Fruit fly (Drosophila melanogaster): ENCODE data around the gene Acp95EF.

The Acp95EF gene

dm6 chr3R:24259278-24260040 is 30.7 kb downstream of the Acp95EF start (continued):
- peak; percentile 94 for TF ChIP-seq slbo (GFP tag; IDR thresholded peaks at IDR 0.05)
- no peak for TF ChIP-seq CG14965 (GFP tag; optimal IDR thresholded peaks at IDR 0.05; ENCODE audit: borderline replicate concordance)
- TF ChIP-seq so (GFP tag; IDR thresholded peaks at IDR 0.05): peak; percentile 85; the same call in 2 of the 3 replicates
- TF ChIP-seq Nf-YA (GFP tag; IDR thresholded peaks at IDR 0.05): peak; percentile 73
- peak; percentile 49 for TF ChIP-seq HmgD (GFP tag; optimal IDR thresholded peaks at IDR 0.05)
- peak; percentile 84 for TF ChIP-seq CG11723 (GFP tag; optimal IDR thresholded peaks at IDR 0.05)
- peak; percentile 89 for TF ChIP-seq tap (tag; optimal IDR thresholded peaks at IDR 0.05)
- peak; percentile 68 for TF ChIP-seq p53 (GFP tag; optimal IDR thresholded peaks at IDR 0.05)
- TF ChIP-seq scrt (GFP tag; optimal IDR thresholded peaks at IDR 0.05): peak; percentile 88
- peak; percentile 95 for TF ChIP-seq Dip3 (GFP tag; optimal IDR thresholded peaks at IDR 0.05)
- peak; percentile 90 for TF ChIP-seq Xrp1 (GFP tag; IDR thresholded peaks at IDR 0.05)
- peak; percentile 81 for TF ChIP-seq CG3407 (GFP tag; optimal IDR thresholded peaks at IDR 0.05)
- peak; percentile 83 for TF ChIP-seq D (optimal IDR thresholded peaks at IDR 0.05)
- TF ChIP-seq D (GFP tag; optimal IDR thresholded peaks at IDR 0.05): peak; percentile 87
- TF ChIP-seq tna (GFP tag; IDR thresholded peaks at IDR 0.05; ENCODE audit: partially characterized antibody): no peak
- TF ChIP-seq HLH3B (GFP tag; IDR thresholded peaks at IDR 0.05): peak; percentile 90
- peak; percentile 72 for TF ChIP-seq CG3838 (GFP tag; optimal IDR thresholded peaks at IDR 0.05)
- TF ChIP-seq Gsc (GFP tag; IDR thresholded peaks at IDR 0.05): 0 out of 2 replicates have a peak, but pooled peaks have one; percentile 18
- TF ChIP-seq hkb (optimal IDR thresholded peaks at IDR 0.05): no peak
- peak; percentile 86 for TF ChIP-seq hkb (GFP tag; IDR thresholded peaks at IDR 0.05)
- no peak for TF ChIP-seq CG2129 (GFP tag; IDR thresholded peaks at IDR 0.05; ENCODE audit: partially characterized antibody)
- peak; percentile 42; the same call in 1 of the 2 replicates for TF ChIP-seq gt (GFP tag; IDR thresholded peaks at IDR 0.05)
- peak; percentile 91 for TF ChIP-seq schlank (tag; optimal IDR thresholded peaks at IDR 0.05)
- TF ChIP-seq CG8281 (tag; optimal IDR thresholded peaks at IDR 0.05): peak; percentile 99
- peak; percentile 44; the same call in 1 of the 2 replicates for TF ChIP-seq cas (GFP tag; IDR thresholded peaks at IDR 0.05)
- TF ChIP-seq odd (GFP tag; optimal IDR thresholded peaks at IDR 0.05): peak; percentile 84
- TF ChIP-seq CG14441 (GFP tag; IDR thresholded peaks at IDR 0.05): peak; percentile 83
- TF ChIP-seq cg (GFP tag; optimal IDR thresholded peaks at IDR 0.05): no peak
- peak; percentile 68 for TF ChIP-seq cato (GFP tag; optimal IDR thresholded peaks at IDR 0.05; ENCODE audit: borderline replicate concordance)
- peak; percentile 83 for TF ChIP-seq jing (GFP tag; optimal IDR thresholded peaks at IDR 0.05)
- TF ChIP-seq sna (GFP tag; IDR thresholded peaks at IDR 0.05; ENCODE audit: partially characterized antibody): no peak
- TF ChIP-seq Max (GFP tag; optimal IDR thresholded peaks at IDR 0.05): peak; percentile 86
- peak; percentile 92 for TF ChIP-seq Hmr (GFP tag; optimal IDR thresholded peaks at IDR 0.05)
- TF ChIP-seq chif (GFP tag; optimal IDR thresholded peaks at IDR 0.05): peak; percentile 89 to 91
- TF ChIP-seq dimm (GFP tag; IDR thresholded peaks at IDR 0.05): peak; percentile 74
- TF ChIP-seq CG4404 (GFP tag; IDR thresholded peaks at IDR 0.05): peak; percentile 84
- TF ChIP-seq CG13123 (GFP tag; optimal IDR thresholded peaks at IDR 0.05): peak; percentile 73
- peak; percentile 96 for TF ChIP-seq CG2120 (GFP tag; optimal IDR thresholded peaks at IDR 0.05)
- no peak for TF ChIP-seq Opbp (GFP tag; IDR thresholded peaks at IDR 0.05; ENCODE audit: partially characterized antibody)
- peak; percentile 81 for TF ChIP-seq onecut (GFP tag; IDR thresholded peaks at IDR 0.05)
- peak; percentile 36 for TF ChIP-seq Nf-YC (tag; optimal IDR thresholded peaks at IDR 0.05)
- TF ChIP-seq trem (tag; optimal IDR thresholded peaks at IDR 0.05): peak; percentile 80
- peak; percentile 75 for TF ChIP-seq CG12236 (GFP tag; optimal IDR thresholded peaks at IDR 0.05)
- peak; percentile 95 for TF ChIP-seq zfh1 (GFP tag; IDR thresholded peaks at IDR 0.05)
- TF ChIP-seq phol (tag; optimal IDR thresholded peaks at IDR 0.05): peak; percentile 86
- peak; percentile 86 for TF ChIP-seq CG8765 (GFP tag; IDR thresholded peaks at IDR 0.05)
- TF ChIP-seq Med (GFP tag): peak; percentile 99
- peak; percentile 83 for TF ChIP-seq CG15696 (tag; optimal IDR thresholded peaks at IDR 0.05)
- peak; percentile 82 for TF ChIP-seq ewg (GFP tag; optimal IDR thresholded peaks at IDR 0.05)

All from whole organism, embryonic.